Worm (Caenorhabditis elegans): ENCODE measurements around the gene Y48A6B.9.

DNA sequence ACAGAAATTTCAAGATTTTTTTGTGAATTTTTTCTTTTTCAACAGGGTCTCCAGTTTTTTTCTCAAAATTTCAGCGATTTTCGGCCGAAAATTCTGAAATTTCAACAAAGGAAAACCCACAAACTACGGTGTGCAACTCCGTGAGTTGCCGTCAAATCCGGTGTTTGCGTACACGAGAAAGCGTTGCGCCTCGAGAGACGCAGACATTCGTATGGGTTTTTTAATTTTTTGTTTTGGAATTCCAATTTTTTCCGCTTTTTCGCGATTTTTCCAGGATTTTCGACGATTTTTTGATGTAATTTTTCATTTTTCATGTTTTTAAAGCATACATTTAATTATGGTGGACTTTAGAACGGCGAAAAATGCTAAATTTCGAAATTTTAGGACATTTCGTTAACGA lies 3.2 kb downstream of the Y48A6B.9 start:
- TF ChIP-seq ztf-23 (GFP tag; IDR thresholded peaks at IDR 0.05), result peak; percentile 58; the same call in 1 of the 2 replicates
- no peak for TF ChIP-seq ref-1 (GFP tag; conservative IDR thresholded peaks at IDR 0.05)
- peak; percentile 72 for TF ChIP-seq flt-1 (GFP tag; IDR thresholded peaks at IDR 0.05)
- no peak for TF ChIP-seq med-1 (GFP tag; optimal IDR thresholded peaks at IDR 0.05; ENCODE audit: insufficient read depth)
